Fruit fly (Drosophila melanogaster) Kc167 (cell line): ENCODE measurements around the gene CG15210.

ENCODE experiments used
- Myc ChIP-seq: fragments of >200 bp; optimal IDR thresholded peaks from 2 replicates; lab custom pipeline; 2017; ENCODE audit warnings: missing external identifiers
- Sin3A ChIP-seq: fragments of >200 bp; optimal IDR thresholded peaks from 2 replicates; lab custom pipeline; 2018; ENCODE audit warnings: missing external identifiers
- h ChIP-seq: fragments of >200 bp; optimal IDR thresholded peaks from 3 replicates; lab custom pipeline; 2018; ENCODE audit warnings: missing external identifiers
- insv ChIP-seq: fragments of >200 bp; optimal IDR thresholded peaks from 3 replicates; lab custom pipeline; 2018; ENCODE audit warnings: missing external identifiers
- psq ChIP-seq: fragments of >200 bp; optimal IDR thresholded peaks from 2 replicates; lab custom pipeline; 2017; ENCODE audit warnings: missing external identifiers
- ttk ChIP-seq: sonication (Bioruptor generic); optimal IDR thresholded peaks from 2 replicates; lab custom pipeline; 2017; ENCODE audit warnings: missing external identifiers

CG15210 gene

DNA sequence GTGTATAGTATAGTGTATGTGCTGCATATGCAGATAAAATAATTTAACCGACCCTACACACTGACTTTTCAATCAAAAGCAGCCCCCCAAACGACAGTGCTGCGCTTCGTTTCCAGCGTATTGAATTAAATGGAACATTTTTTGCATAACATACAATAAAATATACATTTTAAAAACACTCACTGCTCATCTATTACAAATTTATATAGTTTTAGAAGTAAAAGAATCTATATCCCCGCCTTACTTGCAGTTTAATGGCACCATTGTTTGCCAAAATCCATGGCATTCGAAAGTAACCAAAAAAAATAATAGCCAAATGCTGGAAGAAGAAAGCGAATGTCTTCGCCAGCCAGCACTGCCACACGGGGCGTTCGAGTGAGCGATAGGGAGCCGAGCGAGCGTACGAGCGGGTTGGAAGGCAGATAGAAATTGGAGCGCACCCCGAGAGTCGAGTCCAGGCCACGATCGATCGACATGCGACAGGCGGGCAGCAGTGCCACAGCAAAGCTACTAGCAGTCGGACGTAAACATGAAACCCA lies 2.8 kb downstream of the CG15210 start, which contains the start of gene CG15209:
TSS of gene CG15209 (plus strand) at position 489 of the 539 bp plus-strand sequence.
- TF ChIP-seq ttk (lab: Kevin White, UChicago) (no peak), Myc (lab: Kevin White, UChicago) (no peak), Sin3A (lab: Kevin White, UChicago) (no peak), h (no peak), insv (lab: Kevin White, UChicago) (no peak), psq (lab: Kevin White, UChicago) (no peak)

DNA sequence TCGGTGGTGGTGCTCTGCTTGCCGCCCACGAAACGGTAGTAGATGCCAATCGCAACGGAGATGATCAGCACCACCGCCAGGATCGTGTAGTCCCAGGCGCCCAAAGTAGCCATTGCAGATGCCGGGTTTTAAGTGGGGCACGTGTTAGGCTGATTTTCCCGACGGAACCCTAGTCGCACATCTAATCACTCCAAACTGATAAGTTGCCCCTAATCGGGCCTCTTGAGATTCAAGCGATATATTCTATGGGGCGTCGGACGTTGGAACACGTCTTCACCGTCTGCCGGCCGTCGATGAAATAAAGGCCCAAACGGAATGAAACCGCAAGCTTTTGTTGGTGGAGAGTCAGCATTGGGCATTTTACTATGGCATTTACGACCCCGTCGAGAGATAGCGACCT lies 5.8 kb downstream of the CG15210 start, which contains the start of gene CG32669:
TSS of gene CG32669 (minus strand) at position 275 of the 400 bp plus-strand sequence.
- TF ChIP-seq Myc (lab: Kevin White, UChicago) = no peak
- TF ChIP-seq psq (lab: Kevin White, UChicago) = no peak
- TF ChIP-seq h = no peak
- TF ChIP-seq ttk (lab: Kevin White, UChicago) = no peak
- no peak for TF ChIP-seq Sin3A (lab: Kevin White, UChicago)
- no peak for TF ChIP-seq insv (lab: Kevin White, UChicago)

DNA sequence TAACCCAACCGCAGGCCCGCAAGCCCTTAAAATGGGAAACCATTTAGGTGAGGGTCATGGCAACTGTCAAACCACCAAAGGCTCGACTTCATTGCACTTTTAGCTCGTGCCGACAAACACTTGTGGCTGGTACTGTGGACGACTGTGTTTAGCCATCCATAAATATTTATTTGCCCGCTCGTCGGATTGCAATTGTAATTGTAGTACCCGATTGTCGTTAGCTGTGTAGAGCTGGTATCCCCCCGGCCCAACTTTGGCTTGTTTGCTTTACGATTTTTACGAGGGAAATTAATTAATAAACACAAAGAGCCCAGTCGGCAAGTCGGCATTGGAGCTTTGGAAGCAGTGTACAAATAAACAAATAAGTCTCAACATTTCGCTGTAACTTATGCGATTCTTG lies 6.2 kb downstream of the CG15210 start:
- TF ChIP-seq Sin3A (lab: Kevin White, UChicago) (no peak), insv (lab: Kevin White, UChicago) (no peak), h (no peak), ttk (lab: Kevin White, UChicago) (no peak), Myc (lab: Kevin White, UChicago) (no peak)

DNA sequence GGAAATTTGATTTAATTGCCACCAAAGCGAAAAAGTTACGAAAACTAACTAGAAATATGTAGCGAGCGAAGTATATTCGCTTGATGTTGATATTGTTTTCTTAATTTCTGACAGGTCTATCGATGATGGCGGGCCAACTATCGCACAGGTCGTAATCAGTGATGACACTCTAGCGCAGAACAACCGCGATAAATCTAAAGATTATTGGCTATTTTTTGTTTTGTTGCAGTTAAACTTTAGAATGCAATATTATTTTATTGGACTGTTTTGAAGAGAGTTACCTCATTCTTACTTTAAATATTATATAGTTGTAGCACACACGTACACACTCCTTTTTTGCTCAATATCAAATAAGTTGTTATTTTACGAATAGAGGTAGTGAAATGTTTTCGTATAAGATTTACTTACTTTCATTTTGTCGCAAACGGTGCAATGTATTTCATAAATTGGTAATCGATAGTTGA lies 8.0 kb downstream of the CG15210 start, which contains the start of gene sbr:
TSS of gene sbr (minus strand) at position 121 of the 464 bp plus-strand sequence.
- TF ChIP-seq Sin3A (lab: Kevin White, UChicago) (no peak), insv (lab: Kevin White, UChicago) (no peak), Myc (lab: Kevin White, UChicago) (no peak), psq (lab: Kevin White, UChicago) (no peak), h (no peak), ttk (lab: Kevin White, UChicago) (no peak)

DNA sequence GAGAGGGAATG lies 8.2 kb downstream of the CG15210 start, which contains the start of gene Pgls:
TSS of gene Pgls (plus strand) at position 3 of the 11 bp plus-strand sequence.
- no peak for TF ChIP-seq psq (lab: Kevin White, UChicago)

DNA sequence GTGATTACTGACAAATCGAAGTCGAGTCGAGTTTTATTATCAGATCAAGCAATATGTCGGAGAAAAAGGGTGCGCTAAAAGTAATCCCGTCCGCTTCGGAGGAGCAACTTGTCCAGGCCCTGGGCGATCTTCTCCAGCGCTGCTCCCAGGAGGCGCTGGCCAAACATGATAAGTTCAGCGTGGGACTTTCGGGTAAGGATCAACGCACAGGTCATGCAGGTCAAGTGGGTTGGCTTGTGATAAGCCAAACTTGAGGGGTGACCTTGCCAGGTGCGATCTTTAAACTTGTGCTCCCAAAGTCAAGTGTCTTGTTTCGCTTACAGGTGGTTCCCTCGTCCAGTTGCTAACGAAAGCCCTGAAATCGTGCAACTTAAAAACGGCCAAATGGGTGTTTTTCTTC lies 8.4 kb downstream of the CG15210 start:
- TF ChIP-seq Sin3A (lab: Kevin White, UChicago) (no peak), insv (lab: Kevin White, UChicago) (no peak), psq (lab: Kevin White, UChicago) (no peak), Myc (lab: Kevin White, UChicago) (no peak), ttk (lab: Kevin White, UChicago) (no peak), h (no peak)

DNA sequence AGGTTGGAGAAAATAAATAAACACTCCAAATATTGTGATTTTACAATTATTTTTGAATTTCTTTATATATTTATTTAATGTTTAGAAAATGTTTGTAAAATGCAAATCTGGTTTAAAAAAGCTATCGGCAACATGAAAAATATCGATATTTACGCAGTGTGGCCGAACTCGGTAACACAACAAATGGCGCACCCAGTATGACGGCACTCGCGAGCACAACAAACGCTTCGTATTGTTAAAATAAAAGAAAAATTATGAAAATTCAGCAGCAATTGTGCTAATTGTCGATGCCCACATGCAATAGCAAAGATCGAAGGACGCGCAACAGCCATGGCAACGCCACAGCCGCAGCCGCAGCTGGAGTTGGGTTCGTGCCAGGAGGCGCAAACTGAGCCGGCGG lies 9.5 kb downstream of the CG15210 start, which contains the start of gene CG2202:
TSS of gene CG2202 (plus strand) at position 193 of the 400 bp plus-strand sequence.
- TF ChIP-seq insv (lab: Kevin White, UChicago) (no peak), Myc (lab: Kevin White, UChicago) (no peak), Sin3A (lab: Kevin White, UChicago) (no peak), psq (lab: Kevin White, UChicago) (no peak), ttk (lab: Kevin White, UChicago) (no peak), h (no peak)

DNA sequence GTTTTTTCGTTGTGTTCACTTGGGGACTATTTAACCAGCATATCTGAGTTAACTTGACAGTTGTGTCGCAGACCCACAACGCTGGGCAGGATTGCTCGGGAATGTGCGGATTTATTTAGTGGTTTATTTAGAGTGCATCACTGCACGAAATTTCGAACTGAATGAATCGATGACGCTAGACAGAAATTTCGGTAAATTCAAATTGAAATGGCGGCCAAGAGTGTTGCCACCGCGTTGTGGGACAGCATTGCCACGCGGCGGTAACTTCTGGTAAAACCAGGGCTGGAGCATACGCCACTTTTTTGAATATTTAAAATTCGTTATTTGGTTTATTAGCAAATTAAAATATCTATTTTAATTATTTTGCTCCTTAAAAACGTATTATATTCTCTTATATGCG lies 15.7 kb downstream of the CG15210 start, which contains the start of gene feo:
TSS of gene feo (minus strand) at position 184 of the 400 bp plus-strand sequence.
- TF ChIP-seq psq (lab: Kevin White, UChicago) (no peak), insv (lab: Kevin White, UChicago) (no peak), Sin3A (lab: Kevin White, UChicago) (no peak), ttk (lab: Kevin White, UChicago) (no peak), Myc (lab: Kevin White, UChicago) (no peak)

DNA sequence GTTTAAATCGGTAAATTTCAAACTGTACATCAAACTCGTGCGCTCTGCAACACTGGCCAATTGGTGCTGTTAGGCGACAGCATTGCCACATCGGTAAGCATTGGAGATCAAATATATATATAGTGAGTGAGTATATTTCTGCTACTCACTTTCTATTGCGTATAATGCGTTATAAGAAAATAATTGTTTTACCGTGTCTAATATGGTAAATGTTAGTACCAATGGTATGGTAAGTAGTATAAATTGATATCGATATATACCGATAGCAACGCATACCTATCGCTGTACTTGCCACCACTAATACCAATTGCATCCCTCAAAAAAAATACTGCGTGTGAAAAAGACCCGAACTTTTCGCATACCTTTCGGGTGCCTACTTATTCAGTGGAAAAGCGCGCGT lies 18.3 kb downstream of the CG15210 start, which contains the start of the genes sofe and CG2186:
TSS of gene sofe (minus strand) at position 38 of the 400 bp plus-strand sequence.
TSS of gene CG2186 (plus strand) at position 280 of the 400 bp plus-strand sequence.
- TF ChIP-seq insv (lab: Kevin White, UChicago) = no peak
- no peak for TF ChIP-seq psq (lab: Kevin White, UChicago)
- TF ChIP-seq Sin3A (lab: Kevin White, UChicago) = no peak
- TF ChIP-seq h = no peak
- no peak for TF ChIP-seq ttk (lab: Kevin White, UChicago)
- no peak for TF ChIP-seq Myc (lab: Kevin White, UChicago)

DNA sequence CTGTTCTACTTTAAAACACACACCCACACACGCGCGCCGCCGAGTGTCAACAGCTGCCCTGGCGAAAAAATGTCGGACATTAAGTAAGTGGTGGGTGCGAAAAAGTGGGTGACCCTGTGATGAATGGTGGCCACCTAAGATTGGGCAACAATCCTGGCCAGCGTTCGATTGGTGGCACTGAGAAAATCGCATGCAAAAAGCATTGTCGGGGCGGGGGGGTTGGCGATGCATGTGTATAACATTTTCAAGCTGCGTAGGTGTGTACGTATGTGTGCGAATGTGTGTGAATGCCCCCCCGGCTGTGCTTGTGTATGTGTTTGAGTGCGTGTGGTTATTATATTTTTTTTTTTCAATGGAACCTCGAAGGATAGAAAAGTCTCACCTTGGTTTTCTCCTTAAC lies 18.8 kb downstream of the CG15210 start:
- TF ChIP-seq Myc (lab: Kevin White, UChicago) (no peak), psq (lab: Kevin White, UChicago) (no peak), Sin3A (lab: Kevin White, UChicago) (no peak), h (no peak), ttk (lab: Kevin White, UChicago) (no peak), insv (lab: Kevin White, UChicago) (no peak)

DNA sequence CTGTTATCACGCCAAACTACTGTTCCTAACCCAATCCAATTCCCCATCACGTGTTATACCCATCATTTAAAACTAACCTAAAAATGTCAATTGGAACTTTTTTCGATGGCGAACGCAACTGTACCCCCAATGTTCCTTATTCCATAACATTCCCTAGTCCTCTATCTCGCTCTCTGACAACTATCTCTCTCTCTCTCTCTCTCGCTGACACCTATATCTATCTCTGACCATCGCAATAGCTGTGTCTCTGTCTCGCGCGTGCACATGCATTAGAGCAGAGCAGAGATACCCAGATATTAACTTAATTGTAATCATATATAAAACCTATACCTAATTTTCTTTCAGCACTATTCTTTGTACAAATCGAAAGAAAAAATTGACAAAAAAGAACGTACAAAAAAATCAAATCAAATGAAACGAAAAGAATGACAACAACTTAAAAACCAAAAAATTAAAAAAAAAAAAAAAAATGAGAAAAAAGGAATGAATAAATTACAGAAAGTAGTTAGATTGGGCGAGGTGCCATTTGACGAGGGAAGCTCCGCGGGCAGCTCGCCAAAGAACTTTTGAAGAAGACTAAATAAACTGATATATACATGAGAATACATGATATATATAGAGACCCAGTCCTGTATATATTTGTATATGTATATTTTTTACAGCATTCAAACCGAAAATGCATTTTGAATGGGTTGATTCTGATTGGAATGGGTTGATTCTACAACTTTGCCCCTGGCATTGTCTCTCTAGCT lies 26.7 kb downstream of the CG15210 start:
- no peak for TF ChIP-seq Myc (lab: Kevin White, UChicago)
- TF ChIP-seq psq (lab: Kevin White, UChicago) = no peak
- no peak for TF ChIP-seq ttk (lab: Kevin White, UChicago)
- no peak for TF ChIP-seq insv (lab: Kevin White, UChicago)
- TF ChIP-seq h = no peak
- no peak for TF ChIP-seq Sin3A (lab: Kevin White, UChicago)

DNA sequence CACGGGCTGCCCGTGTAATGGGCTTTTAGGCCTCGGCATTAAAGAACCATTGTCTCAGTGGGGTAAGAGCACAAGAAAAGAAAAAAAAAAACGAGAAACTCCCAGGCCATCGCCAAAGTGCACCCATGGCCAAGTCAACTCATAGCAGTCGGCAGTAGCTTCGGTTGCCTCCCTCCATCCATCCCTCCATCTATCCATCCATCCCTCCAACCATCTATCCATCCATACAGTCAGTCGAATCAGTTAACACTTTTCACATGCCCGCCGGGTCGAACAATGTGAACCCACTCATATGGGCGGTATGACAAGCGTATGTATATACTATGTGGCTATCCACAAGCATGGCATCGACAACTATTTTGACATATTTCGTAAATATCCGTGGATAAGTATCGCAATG lies 28.7 kb downstream of the CG15210 start:
- no peak for TF ChIP-seq ttk (lab: Kevin White, UChicago)
- no peak for TF ChIP-seq Myc (lab: Kevin White, UChicago)
- no peak for TF ChIP-seq Sin3A (lab: Kevin White, UChicago)
- TF ChIP-seq h = no peak
- no peak for TF ChIP-seq insv (lab: Kevin White, UChicago)
- no peak for TF ChIP-seq psq (lab: Kevin White, UChicago)
